Fruit fly (Drosophila melanogaster): ENCODE data around the gene Cph.

The Cph gene

dm6 chrX:7204183-7204582 lies 66.7 kb downstream of the Cph start (continued):
- no peak for TF ChIP-seq D (optimal IDR thresholded peaks at IDR 0.05)
- TF ChIP-seq D (GFP tag; optimal IDR thresholded peaks at IDR 0.05): peak; percentile 56
- peak; percentile 62 for TF ChIP-seq Ptx1 (GFP tag; IDR thresholded peaks at IDR 0.05)
- peak; percentile 58 for TF ChIP-seq PHDP (tag; optimal IDR thresholded peaks at IDR 0.05)
- TF ChIP-seq CG10543 (GFP tag; optimal IDR thresholded peaks at IDR 0.05): no peak
- TF ChIP-seq jigr1 (GFP tag; IDR thresholded peaks at IDR 0.05): peak; percentile 39; the same call in 1 of the 3 replicates
- peak; percentile 41; the same call in 1 of the 2 replicates for TF ChIP-seq Nf-YA (GFP tag; IDR thresholded peaks at IDR 0.05)
- TF ChIP-seq CG8281 (tag; optimal IDR thresholded peaks at IDR 0.05): no peak
- TF ChIP-seq chif (GFP tag; optimal IDR thresholded peaks at IDR 0.05): peak in 1 of 2 experiments; percentile 6
- peak; percentile 21 for TF ChIP-seq twi (tag; optimal IDR thresholded peaks at IDR 0.05)
- TF ChIP-seq Ssrp (tag; optimal IDR thresholded peaks at IDR 0.05): peak; percentile 86
- peak; percentile 66 for TF ChIP-seq trem (tag; optimal IDR thresholded peaks at IDR 0.05)
- peak; percentile 73 for TF ChIP-seq CG8388 (GFP tag; optimal IDR thresholded peaks at IDR 0.05)
- peak; percentile 55; the same call in 1 of the 2 replicates for TF ChIP-seq HLH3B (GFP tag; IDR thresholded peaks at IDR 0.05)
- peak; percentile 39 for TF ChIP-seq ATbp (GFP tag; optimal IDR thresholded peaks at IDR 0.05)
- peak; percentile 57 for TF ChIP-seq CG3407 (GFP tag; optimal IDR thresholded peaks at IDR 0.05)
- no peak for TF ChIP-seq Jarid2 (GFP tag; optimal IDR thresholded peaks at IDR 0.05)
- no peak for TF ChIP-seq vnd (GFP tag; IDR thresholded peaks at IDR 0.05; ENCODE audit: partially characterized antibody)
- TF ChIP-seq sisA (GFP tag; IDR thresholded peaks at IDR 0.05): peak; percentile 26; the same call in 1 of the 2 replicates
- TF ChIP-seq CG12659 (GFP tag; optimal IDR thresholded peaks at IDR 0.05): peak; percentile 35
- peak; percentile 62 for TF ChIP-seq row (GFP tag; IDR thresholded peaks at IDR 0.05)
- TF ChIP-seq Lhr (GFP tag; optimal IDR thresholded peaks at IDR 0.05): peak; percentile 7
- no peak for TF ChIP-seq CG3065 (GFP tag; optimal IDR thresholded peaks at IDR 0.05)
- peak; percentile 73 for TF ChIP-seq fd96Cb (tag; optimal IDR thresholded peaks at IDR 0.05)
- no peak for TF ChIP-seq lab (GFP tag; optimal IDR thresholded peaks at IDR 0.05)
- TF ChIP-seq CG3281 (GFP tag; optimal IDR thresholded peaks at IDR 0.05): no peak
- TF ChIP-seq gcm (GFP tag; optimal IDR thresholded peaks at IDR 0.05): peak; percentile 51
- peak; percentile 32 for TF ChIP-seq CG1233 (GFP tag; optimal IDR thresholded peaks at IDR 0.05)
- no peak for TF ChIP-seq Opbp (GFP tag; IDR thresholded peaks at IDR 0.05; ENCODE audit: partially characterized antibody)
- TF ChIP-seq CG10431 (GFP tag; optimal IDR thresholded peaks at IDR 0.05): no peak
- TF ChIP-seq CG17328 (GFP tag; IDR thresholded peaks at IDR 0.05): peak; percentile 64
- peak; percentile 7 for TF ChIP-seq CG18764 (GFP tag; optimal IDR thresholded peaks at IDR 0.05)
- peak; percentile 70 for TF ChIP-seq unpg (GFP tag; optimal IDR thresholded peaks at IDR 0.05)
- TF ChIP-seq ro (GFP tag; IDR thresholded peaks at IDR 0.05): peak; percentile 7; the same call in 1 of the 2 replicates
- peak; percentile 21 for TF ChIP-seq az2 (GFP tag; optimal IDR thresholded peaks at IDR 0.05)
- TF ChIP-seq CG4404 (GFP tag; IDR thresholded peaks at IDR 0.05): no peak
- no peak for TF ChIP-seq slp2 (GFP tag; optimal IDR thresholded peaks at IDR 0.05)
- TF ChIP-seq mam (GFP tag; optimal IDR thresholded peaks at IDR 0.05): no peak
- peak; percentile 64 for TF ChIP-seq Sox100B (GFP tag; optimal IDR thresholded peaks at IDR 0.05)
- peak; percentile 75 for TF ChIP-seq CoRest (tag; optimal IDR thresholded peaks at IDR 0.05)
- TF ChIP-seq al (GFP tag; IDR thresholded peaks at IDR 0.05): no peak
- peak in 1 of 2 experiments; percentile 35 for TF ChIP-seq Eip74EF (GFP tag; optimal IDR thresholded peaks at IDR 0.05)
- 0 out of 3 replicates have a peak, but pooled peaks have one; percentile 22 for TF ChIP-seq ci (GFP tag; IDR thresholded peaks at IDR 0.05)
- TF ChIP-seq CG17385 (GFP tag; optimal IDR thresholded peaks at IDR 0.05): peak; percentile 61
- no peak for TF ChIP-seq dati (GFP tag; IDR thresholded peaks at IDR 0.05)
- TF ChIP-seq lilli (GFP tag; optimal IDR thresholded peaks at IDR 0.05): peak; percentile 12
- no peak for TF ChIP-seq sc (optimal IDR thresholded peaks at IDR 0.05)
- TF ChIP-seq sc (GFP tag; optimal IDR thresholded peaks at IDR 0.05): peak; percentile 38
- peak; percentile 65 for TF ChIP-seq CG10267 (tag; optimal IDR thresholded peaks at IDR 0.05)
- TF ChIP-seq grau (tag; optimal IDR thresholded peaks at IDR 0.05): peak; percentile 73
